Worm (Caenorhabditis elegans) whole organism, midembryonic: Measurements from ENCODE around the gene F12A10.1.

Experiments used
- T22C8.4 ChIP-seq: fragments of 200-800 bp; sonication (Bioruptor generic); IDR thresholded peaks from 2 replicates; pipeline ENCODE4 v1.3.6; 2022; ENCODE audit warnings: missing genetic modification characterization, missing compliant biosample characterization
- cog-1 ChIP-seq: sonication (generic microtip); optimal IDR thresholded peaks from 2 replicates; lab custom pipeline; 2016; ENCODE audit warnings: missing genetic modification characterization, missing compliant biosample characterization
- klf-2 ChIP-seq: fragments of 200-800 bp; sonication (Bioruptor generic); conservative IDR thresholded peaks from 2 replicates; pipeline ENCODE4 v1.3.6; 2022; ENCODE audit warnings: missing genetic modification reagents, missing genetic modification characterization, missing compliant biosample characterization

ce11 chrII:5527841-5528240 lies 31.5 kb downstream of the F12A10.1 start, which contains the start of gene ZK177.1:
- no peak for TF ChIP-seq T22C8.4
- no peak for TF ChIP-seq klf-2
- no peak for TF ChIP-seq cog-1 (tag; lab: Kevin White, UChicago)
